Fruit fly (Drosophila melanogaster) whole organism, wandering third instar larva: ENCODE data around the gene SclA.
A peak's percentile ranks its signal among the peaks of the same experiment; 100 is the strongest.

Experiments
- Abd-B ChIP-seq: fragments of >200 bp; optimal IDR thresholded peaks from 2 replicates; lab custom pipeline; 2017; ENCODE audit warnings: missing biosample characterization, missing genetic modification characterization
- GATAd ChIP-seq: sonication (Bioruptor generic); optimal IDR thresholded peaks from 2 replicates; lab custom pipeline; 2016; ENCODE audit warnings: missing biosample characterization, missing genetic modification characterization
- HLH106 ChIP-seq: fragments of 200-800 bp; optimal IDR thresholded peaks from 3 replicates; lab custom pipeline; 2019; ENCODE audit warnings: missing biosample characterization, mild to moderate bottlenecking, missing genetic modification characterization, moderate library complexity
- Hnf4 ChIP-seq: fragments of 200-800 bp; sonication (Bioruptor generic); optimal IDR thresholded peaks from 2 replicates; lab custom pipeline; 2016; ENCODE audit warnings: missing biosample characterization, mild to moderate bottlenecking, missing genetic modification characterization
- Jra ChIP-seq: sonication (Bioruptor generic); optimal IDR thresholded peaks from 2 replicates; lab custom pipeline; 2016; ENCODE audit warnings: missing biosample characterization, missing genetic modification characterization
- Mio ChIP-seq: sonication (Bioruptor generic); optimal IDR thresholded peaks from 2 replicates; lab custom pipeline; 2016; ENCODE audit warnings: missing biosample characterization, missing genetic modification characterization
- N ChIP-seq: fragments of >200 bp; optimal IDR thresholded peaks from 2 replicates; lab custom pipeline; 2018; ENCODE audit warnings: missing biosample characterization, missing external identifiers, missing genetic modification characterization
- Rel ChIP-seq, 2 experiments: fragments of 200-800 bp; sonication (Bioruptor generic) in 1 of 2; optimal IDR thresholded peaks; 2 replicates in 1 of 2; 3 replicates in 1 of 2; lab custom pipeline; 2016 to 2019; ENCODE audit warnings: mild to moderate bottlenecking in 2 of 2, missing biosample characterization in 2 of 2, missing genetic modification characterization in 2 of 2, moderate library complexity in 1 of 2
- Sp1 ChIP-seq: fragments of 200-800 bp; sonication (Bioruptor generic); optimal IDR thresholded peaks from 3 replicates; lab custom pipeline; 2019; ENCODE audit warnings: missing biosample characterization, mild to moderate bottlenecking, missing genetic modification characterization, moderate library complexity
- br ChIP-seq: fragments of 200-800 bp; sonication (Bioruptor generic); optimal IDR thresholded peaks from 2 replicates; lab custom pipeline; 2016; ENCODE audit warnings: missing biosample characterization, missing genetic modification characterization
- dl ChIP-seq, 2 experiments: fragments of 175-275, 200-275 bp in 1 of 2; fragments of 200-275 bp in 1 of 2; sonication (Bioruptor generic); optimal IDR thresholded peaks; lab custom pipeline; 2018; ENCODE audit warnings: mild to moderate bottlenecking in 2 of 2, missing biosample characterization in 2 of 2, missing genetic modification characterization in 2 of 2, moderate library complexity in 2 of 2; ENCODE audit not compliant: partially characterized antibody in 2 of 2, insufficient read depth in 1 of 2
- foxo ChIP-seq, 2 experiments: fragments of 200-800 bp; sonication (Bioruptor generic); optimal IDR thresholded peaks; 2 replicates in 1 of 2; 3 replicates in 1 of 2; lab custom pipeline; 2016 to 2017; ENCODE audit warnings: missing biosample characterization in 2 of 2, missing genetic modification characterization in 2 of 2
- h ChIP-seq: fragments of 200-800 bp; sonication (Bioruptor generic); optimal IDR thresholded peaks from 3 replicates; lab custom pipeline; 2016; ENCODE audit warnings: missing biosample characterization, mild to moderate bottlenecking, missing genetic modification characterization
- pan ChIP-seq: fragments of >200 bp; optimal IDR thresholded peaks from 2 replicates; lab custom pipeline; 2017
- sage ChIP-seq: fragments of 200-800 bp; sonication (Bioruptor generic); optimal IDR thresholded peaks from 2 replicates; lab custom pipeline; 2016; ENCODE audit warnings: missing biosample characterization, mild to moderate bottlenecking, missing genetic modification characterization
- sv ChIP-seq: fragments of 200-800 bp; sonication (Bioruptor generic); optimal IDR thresholded peaks from 3 replicates; lab custom pipeline; 2016; ENCODE audit warnings: missing biosample characterization, missing genetic modification characterization

The SclA gene

dm6 chr2L:16888574-16889376 is 51.0 kb downstream of the SclA start:
- TF ChIP-seq br (GFP tag; lab: Kevin White, UChicago) (peak; percentile 74), foxo (GFP tag; optimal IDR thresholded peaks at IDR 0.05; lab: Kevin White, UChicago) (no peak), Rel (GFP tag; optimal IDR thresholded peaks at IDR 0.05; lab: Kevin White, UChicago) (no peak), Rel (tag; optimal IDR thresholded peaks at IDR 0.05; lab: Kevin White, UChicago) (peak; percentile 42), HLH106 (tag; lab: Kevin White, UChicago) (no peak), Abd-B (GFP tag; lab: Kevin White, UChicago) (no peak), Sp1 (no peak), Mio (no peak), N (GFP tag; lab: Kevin White, UChicago) (no peak), Hnf4 (GFP tag; lab: Kevin White, UChicago) (peak; percentile 52), pan (lab: Kevin White, UChicago) (no peak), h (GFP tag; lab: Kevin White, UChicago) (no peak), Jra (peak; percentile 55)
- TF ChIP-seq, all 38 proteins: peak for 4

dm6 chr2L:16889608-16890007 is 51.8 kb downstream of the SclA start, which contains the start of gene CG42556:
Gene CG42556, plus strand, starts transcription at chr2L:16889908.
- TF ChIP-seq pan (lab: Kevin White, UChicago): no peak
- TF ChIP-seq sv: no peak
- no peak for TF ChIP-seq Mio
- TF ChIP-seq dl (GFP tag; optimal IDR thresholded peaks at IDR 0.05; lab: Kevin White, UChicago; ENCODE audit: insufficient read depth in 1 of 2, partially characterized antibody in 2 of 2): no peak
- TF ChIP-seq h (GFP tag; lab: Kevin White, UChicago): no peak
- no peak for TF ChIP-seq sage (GFP tag; lab: Kevin White, UChicago)
- TF ChIP-seq GATAd: no peak
